Worm (Caenorhabditis elegans): ENCODE results near the gene set-6.

- TF ChIP-seq ama-1 (optimal IDR thresholded peaks at IDR 0.05), result no peak
- no peak for TF ChIP-seq ama-1 (GFP tag; optimal IDR thresholded peaks at IDR 0.05)
- no peak for TF ChIP-seq unc-62 (GFP tag; optimal IDR thresholded peaks at IDR 0.05)
- TF ChIP-seq unc-130 (GFP tag; optimal IDR thresholded peaks at IDR 0.05), result no peak
- no peak for TF ChIP-seq rpc-1 (optimal IDR thresholded peaks at IDR 0.05)
- TF ChIP-seq rpc-1 (tag; optimal IDR thresholded peaks at IDR 0.05), result no peak
- TF ChIP-seq ztf-18 (tag; optimal IDR thresholded peaks at IDR 0.05), result no peak
- no peak for TF ChIP-seq zim-3 (tag; optimal IDR thresholded peaks at IDR 0.05)
- TF ChIP-seq ztf-26 (tag; optimal IDR thresholded peaks at IDR 0.05), result no peak
- no peak for TF ChIP-seq akir-1 (GFP tag; optimal IDR thresholded peaks at IDR 0.05)
- no peak for TF ChIP-seq pha-4 (tag; optimal IDR thresholded peaks at IDR 0.05)
- TF ChIP-seq snpc-1.1 (tag; optimal IDR thresholded peaks at IDR 0.05; ENCODE audit: insufficient read depth), result no peak
These were observed 48.0 kb upstream of the set-6 start for ce11 chrX:12022496-12022895.

Data from whole organism, young adult.